Worm (Caenorhabditis elegans) whole organism, L2 larva: ENCODE results near the gene prx-14.

Experiments
- C34F6.9 ChIP-seq: fragments of 150-350 bp; optimal IDR thresholded peaks from 2 replicates; lab custom pipeline; 2014; ENCODE audit warnings: missing biosample characterization, missing genetic modification characterization
- F13H6.1 ChIP-seq: sonication (generic microtip); optimal IDR thresholded peaks from 2 replicates; lab custom pipeline; 2016; ENCODE audit warnings: missing genetic modification characterization, missing compliant biosample characterization
- R02D3.7 ChIP-seq: fragments of 150-350 bp; optimal IDR thresholded peaks from 2 replicates; lab custom pipeline; 2014; ENCODE audit warnings: missing biosample characterization, missing genetic modification characterization
- Y55F3AM.14 ChIP-seq: fragments of 200-800 bp; sonication (Bioruptor generic); optimal IDR thresholded peaks from 2 replicates; lab custom pipeline; 2018; ENCODE audit warnings: mild to moderate bottlenecking, missing genetic modification characterization, missing compliant biosample characterization
- ZK546.5 ChIP-seq: sonication (generic microtip); optimal IDR thresholded peaks from 2 replicates; lab custom pipeline; 2017; ENCODE audit warnings: missing biosample characterization, missing genetic modification characterization
- alr-1 ChIP-seq: fragments of 150-350 bp; optimal IDR thresholded peaks from 2 replicates; lab custom pipeline; 2014; ENCODE audit warnings: missing biosample characterization, missing genetic modification characterization
- aly-2 ChIP-seq: fragments of 150-350 bp; optimal IDR thresholded peaks from 2 replicates; lab custom pipeline; 2014; ENCODE audit warnings: missing biosample characterization, missing genetic modification characterization
- ama-1 ChIP-seq: fragments of 150-350 bp; optimal IDR thresholded peaks from 2 replicates; lab custom pipeline; 2018; ENCODE audit warnings: inconsistent platforms
- blmp-1 ChIP-seq: sonication (generic microtip); optimal IDR thresholded peaks from 2 replicates; lab custom pipeline; 2017; ENCODE audit warnings: missing genetic modification characterization, mild to moderate bottlenecking, missing compliant biosample characterization, antibody characterized with exemption, moderate library complexity; ENCODE audit not compliant: insufficient read depth
- ceh-82 ChIP-seq: fragments of 150-350 bp; optimal IDR thresholded peaks from 2 replicates; lab custom pipeline; 2014; ENCODE audit warnings: missing biosample characterization, missing genetic modification characterization
- crh-2 ChIP-seq: sonication (generic microtip); optimal IDR thresholded peaks from 2 replicates; lab custom pipeline; 2017; ENCODE audit warnings: missing biosample characterization, missing genetic modification characterization
- dmd-4 ChIP-seq: sonication (generic microtip); optimal IDR thresholded peaks from 2 replicates; lab custom pipeline; 2017; ENCODE audit warnings: missing biosample characterization, missing genetic modification characterization
- egl-27 ChIP-seq: sonication (generic microtip); optimal IDR thresholded peaks from 3 replicates; lab custom pipeline; 2017; ENCODE audit warnings: missing biosample characterization, missing genetic modification reagents, missing genetic modification characterization
- elt-1 ChIP-seq: fragments of 150-350 bp; optimal IDR thresholded peaks from 2 replicates; lab custom pipeline; 2014; ENCODE audit warnings: missing biosample characterization, missing genetic modification characterization
- elt-3 ChIP-seq: sonication (generic microtip); optimal IDR thresholded peaks from 2 replicates; lab custom pipeline; 2017; ENCODE audit warnings: missing biosample characterization, missing genetic modification characterization
- fos-1 ChIP-seq: fragments of 150-350 bp; optimal IDR thresholded peaks from 2 replicates; lab custom pipeline; 2014; ENCODE audit warnings: missing biosample characterization, missing genetic modification characterization
- gmeb-1 ChIP-seq: fragments of 150-350 bp; optimal IDR thresholded peaks from 2 replicates; lab custom pipeline; 2014; ENCODE audit warnings: missing biosample characterization, missing genetic modification characterization
- lin-11 ChIP-seq: fragments of 150-350 bp; sonication (generic microtip); optimal IDR thresholded peaks from 2 replicates; lab custom pipeline; 2014; ENCODE audit warnings: missing biosample characterization, missing genetic modification characterization, inconsistent platforms, mixed read lengths
- lin-13 ChIP-seq: fragments of 150-350 bp; optimal IDR thresholded peaks from 2 replicates; lab custom pipeline; 2014; ENCODE audit warnings: missing biosample characterization, missing genetic modification reagents, missing genetic modification characterization
- lin-39 ChIP-seq: fragments of 150-350 bp; optimal IDR thresholded peaks from 2 replicates; lab custom pipeline; 2014; ENCODE audit warnings: missing biosample characterization, missing genetic modification reagents, missing genetic modification characterization
- lsy-2 ChIP-seq, 2 experiments: fragments of 150-350 bp in 1 of 2; sonication (generic microtip) in 1 of 2; optimal IDR thresholded peaks; 2 replicates each; lab custom pipeline; 2014 to 2017; ENCODE audit warnings: missing biosample characterization in 2 of 2, missing genetic modification characterization in 2 of 2
- mab-5 ChIP-seq: fragments of 150-350 bp; optimal IDR thresholded peaks from 2 replicates; lab custom pipeline; 2014; ENCODE audit warnings: missing biosample characterization, missing genetic modification characterization
- mdl-1 ChIP-seq, 2 experiments: fragments of 150-350 bp in 1 of 2; sonication (generic microtip) in 1 of 2; optimal IDR thresholded peaks; 2 replicates each; lab custom pipeline; 2017; ENCODE audit warnings: missing biosample characterization in 2 of 2, missing genetic modification characterization in 2 of 2
- nhr-10 ChIP-seq: sonication (generic microtip); optimal IDR thresholded peaks from 2 replicates; lab custom pipeline; 2017; ENCODE audit warnings: missing biosample characterization, missing genetic modification characterization
- nhr-11 ChIP-seq: fragments of 150-350 bp; optimal IDR thresholded peaks from 2 replicates; lab custom pipeline; 2014; ENCODE audit warnings: missing biosample characterization, missing genetic modification characterization
- nhr-12 ChIP-seq: fragments of 150-350 bp; optimal IDR thresholded peaks from 2 replicates; lab custom pipeline; 2014; ENCODE audit warnings: missing biosample characterization, missing genetic modification characterization
- nhr-21 ChIP-seq: fragments of 150-350 bp; optimal IDR thresholded peaks from 2 replicates; lab custom pipeline; 2014; ENCODE audit warnings: missing biosample characterization, missing genetic modification characterization
- nhr-23 ChIP-seq: fragments of 150-350 bp; optimal IDR thresholded peaks from 2 replicates; lab custom pipeline; 2014; ENCODE audit warnings: missing biosample characterization, missing genetic modification reagents, missing genetic modification characterization
- nhr-237 ChIP-seq: fragments of 150-350 bp; optimal IDR thresholded peaks from 2 replicates; lab custom pipeline; 2014; ENCODE audit warnings: missing biosample characterization, missing genetic modification characterization
- nhr-25 ChIP-seq: fragments of 150-350 bp; sonication (generic microtip); optimal IDR thresholded peaks from 3 replicates; lab custom pipeline; 2014; ENCODE audit warnings: missing biosample characterization, missing genetic modification characterization
- nhr-6 ChIP-seq: fragments of 150-350 bp; optimal IDR thresholded peaks from 2 replicates; lab custom pipeline; 2014; ENCODE audit warnings: missing biosample characterization, missing genetic modification characterization
- nhr-77 ChIP-seq: fragments of 150-350 bp; optimal IDR thresholded peaks from 2 replicates; lab custom pipeline; 2014; ENCODE audit warnings: missing biosample characterization, missing genetic modification characterization
- sem-4 ChIP-seq: fragments of 150-350 bp; optimal IDR thresholded peaks from 2 replicates; lab custom pipeline; 2014; ENCODE audit warnings: missing biosample characterization, missing genetic modification reagents, missing genetic modification characterization
- skn-1 ChIP-seq: sonication (generic microtip); optimal IDR thresholded peaks from 2 replicates; lab custom pipeline; 2017; ENCODE audit warnings: missing biosample characterization, missing genetic modification characterization
- sma-3 ChIP-seq: sonication (generic microtip); optimal IDR thresholded peaks from 2 replicates; lab custom pipeline; 2016; ENCODE audit warnings: missing genetic modification reagents, missing genetic modification characterization, missing compliant biosample characterization
- snpc-4 ChIP-seq: fragments of 150-350 bp; optimal IDR thresholded peaks from 2 replicates; lab custom pipeline; 2014; ENCODE audit warnings: missing biosample characterization, missing genetic modification characterization
- unc-62 ChIP-seq: fragments of 150-350 bp; optimal IDR thresholded peaks from 2 replicates; lab custom pipeline; 2014; ENCODE audit warnings: missing biosample characterization, missing genetic modification reagents, missing genetic modification characterization
- zag-1 ChIP-seq: fragments of 150-350 bp; optimal IDR thresholded peaks from 2 replicates; lab custom pipeline; 2014; ENCODE audit warnings: missing biosample characterization, missing genetic modification characterization
- ztf-1 ChIP-seq: fragments of 200-800 bp; sonication (Bioruptor generic); conservative IDR thresholded peaks from 2 replicates; pipeline ENCODE4 v1.3.6; 2022; ENCODE audit warnings: missing genetic modification characterization, missing compliant biosample characterization
- ztf-11 ChIP-seq: sonication (generic microtip); optimal IDR thresholded peaks from 2 replicates; lab custom pipeline; 2017; ENCODE audit warnings: missing biosample characterization, missing genetic modification characterization
- ztf-4 ChIP-seq: fragments of 150-350 bp; optimal IDR thresholded peaks from 2 replicates; lab custom pipeline; 2014; ENCODE audit warnings: missing biosample characterization, missing genetic modification characterization

The prx-14 gene

ce11 chrIV:11145929-11146339 is 37.0 kb upstream of the prx-14 start:
- no peak for TF ChIP-seq nhr-11 (tag; lab: Kevin White, UChicago)
- TF ChIP-seq F13H6.1 (tag; lab: Kevin White, UChicago), result no peak
- no peak for TF ChIP-seq nhr-237 (tag; lab: Kevin White, UChicago)
- no peak for TF ChIP-seq ama-1 (lab: Kevin White, UChicago)
- no peak for TF ChIP-seq elt-3 (tag; lab: Kevin White, UChicago)
- TF ChIP-seq lsy-2 (tag; optimal IDR thresholded peaks at IDR 0.05; lab: Kevin White, UChicago), result no peak
- no peak for TF ChIP-seq nhr-77 (tag; lab: Kevin White, UChicago)
- no peak for TF ChIP-seq egl-27 (tag; lab: Kevin White, UChicago)
- TF ChIP-seq alr-1 (tag; lab: Kevin White, UChicago), result no peak
- TF ChIP-seq R02D3.7 (tag; lab: Kevin White, UChicago), result no peak
- TF ChIP-seq zag-1, result no peak
- TF ChIP-seq Y55F3AM.14 (GFP tag; lab: Kevin White, UChicago), result no peak
- no peak for TF ChIP-seq ceh-82
- no peak for TF ChIP-seq crh-2 (tag; lab: Kevin White, UChicago)
- TF ChIP-seq lin-39, result no peak

ce11 chrIV:11146492-11146891 is 36.4 kb upstream of the prx-14 start:
- TF ChIP-seq mab-5 (tag; lab: Kevin White, UChicago) (no peak), snpc-4 (tag; lab: Kevin White, UChicago) (no peak), ztf-4 (tag; lab: Kevin White, UChicago) (no peak), C34F6.9 (tag; lab: Kevin White, UChicago) (no peak), F13H6.1 (tag; lab: Kevin White, UChicago) (no peak), dmd-4 (no peak)

- TF ChIP-seq nhr-237 (tag; lab: Kevin White, UChicago) (no peak), ZK546.5 (tag; lab: Kevin White, UChicago) (peak; percentile 20), snpc-4 (tag; lab: Kevin White, UChicago) (no peak), nhr-12 (tag; lab: Kevin White, UChicago) (no peak), aly-2 (tag; lab: Kevin White, UChicago) (no peak), nhr-25 (tag; lab: Kevin White, UChicago) (peak; percentile 46), lin-13 (GFP tag; lab: Kevin White, UChicago) (peak; percentile 45), blmp-1 (no peak), nhr-21 (tag; lab: Kevin White, UChicago) (peak; percentile 55), ztf-4 (tag; lab: Kevin White, UChicago) (peak; percentile 23), mdl-1 (tag; optimal IDR thresholded peaks at IDR 0.05; lab: Kevin White, UChicago) (no peak), crh-2 (tag; lab: Kevin White, UChicago) (peak; percentile 57), Y55F3AM.14 (GFP tag; lab: Kevin White, UChicago) (peak; percentile 40), lin-11 (tag; lab: Kevin White, UChicago) (no peak), ceh-82 (no peak), ztf-1 (GFP tag; lab: Robert Waterston, UW) (no peak), zag-1 (no peak), elt-1 (tag; lab: Kevin White, UChicago) (no peak), unc-62 (GFP tag; lab: Kevin White, UChicago) (no peak), nhr-10 (tag; lab: Kevin White, UChicago) (no peak), fos-1 (no peak), nhr-77 (tag; lab: Kevin White, UChicago) (no peak), egl-27 (tag; lab: Kevin White, UChicago) (no peak), ztf-11 (tag; lab: Kevin White, UChicago) (no peak), lsy-2 (tag; optimal IDR thresholded peaks at IDR 0.05; lab: Kevin White, UChicago) (peak in 1 of 2 experiments; percentile 64), mab-5 (tag; lab: Kevin White, UChicago) (no peak), nhr-11 (tag; lab: Kevin White, UChicago) (no peak), lin-39 (no peak), nhr-23 (tag; lab: Kevin White, UChicago) (no peak), nhr-6 (tag; lab: Kevin White, UChicago) (no peak), gmeb-1 (no peak), sma-3 (GFP tag; lab: Kevin White, UChicago) (peak; percentile 46), C34F6.9 (tag; lab: Kevin White, UChicago) (no peak), ama-1 (lab: Kevin White, UChicago) (peak; percentile 14), F13H6.1 (tag; lab: Kevin White, UChicago) (peak; percentile 5), elt-3 (tag; lab: Kevin White, UChicago) (no peak), sem-4 (tag; lab: Kevin White, UChicago) (peak; percentile 21), R02D3.7 (tag; lab: Kevin White, UChicago) (no peak), alr-1 (tag; lab: Kevin White, UChicago) (no peak), skn-1 (no peak)
These were observed 35.9 kb upstream of the prx-14 start, which contains the start of gene pigq-1 for ce11 chrIV:11146962-11147470. pigq-1 (minus strand) TSS chrIV:11147247.
